Worm (Caenorhabditis elegans) whole organism, young adult: Measurements from ENCODE around the gene tsp-17.

ENCODE experiments used
- let-607 ChIP-seq, 2 experiments: fragments of 200-800 bp in 1 of 2; sonication (Bioruptor generic) in 1 of 2; sonication (generic microtip) in 1 of 2; optimal IDR thresholded peaks; 2 replicates each; lab custom pipeline; 2016 to 2018; ENCODE audit warnings: mild to moderate bottlenecking in 2 of 2, missing compliant biosample characterization in 2 of 2, missing genetic modification characterization in 2 of 2, moderate library complexity in 2 of 2, missing genotype in 1 of 2
- mcd-1 ChIP-seq: fragments of 200-800 bp; sonication (Bioruptor generic); IDR thresholded peaks from 2 replicates; pipeline ENCODE4 v1.3.6; 2022; ENCODE audit warnings: missing genetic modification reagents, missing genetic modification characterization, missing compliant biosample characterization
- pha-4 ChIP-seq: fragments of 150-350 bp; sonication (generic microtip); optimal IDR thresholded peaks from 2 replicates; lab custom pipeline; 2014; ENCODE audit warnings: missing biosample characterization, missing genetic modification reagents, missing genetic modification characterization
- sdz-38 ChIP-seq: sonication (generic microtip); optimal IDR thresholded peaks from 2 replicates; lab custom pipeline; 2016; ENCODE audit warnings: missing genotype, missing genetic modification characterization, missing compliant biosample characterization
- unc-130 ChIP-seq: sonication (generic microtip); optimal IDR thresholded peaks from 2 replicates; lab custom pipeline; 2016; ENCODE audit warnings: missing genetic modification reagents, missing genetic modification characterization, missing compliant biosample characterization
- zim-3 ChIP-seq: sonication (generic microtip); optimal IDR thresholded peaks from 2 replicates; lab custom pipeline; 2017; ENCODE audit warnings: mild to moderate bottlenecking, missing genetic modification characterization, moderate library complexity, missing compliant biosample characterization

DNA sequence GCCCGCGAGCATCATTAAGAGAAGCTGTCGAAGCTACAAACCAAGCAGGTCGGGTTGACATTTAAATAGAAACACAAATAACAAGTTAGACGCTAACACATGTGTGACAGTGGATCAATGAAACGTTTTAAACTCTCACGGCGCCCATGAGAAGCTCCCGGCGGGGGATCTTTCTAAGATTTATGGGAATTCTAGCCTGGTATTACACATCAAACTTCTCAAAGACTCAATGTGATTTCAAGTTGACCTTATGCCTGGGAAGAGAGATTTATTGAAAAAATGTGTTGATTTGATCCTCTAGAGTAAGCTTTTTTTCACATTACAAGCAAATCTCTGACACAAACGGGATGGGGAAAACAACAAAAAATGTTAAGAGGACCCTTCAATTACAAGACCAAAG, 28.8 kb downstream of the tsp-17 start:
- no peak for TF ChIP-seq let-607 (tag; optimal IDR thresholded peaks at IDR 0.05; lab: Kevin White, UChicago)
- no peak for TF ChIP-seq mcd-1
- TF ChIP-seq unc-130 (GFP tag; lab: Kevin White, UChicago), result no peak
- no peak for TF ChIP-seq sdz-38 (tag; lab: Kevin White, UChicago)
- no peak for TF ChIP-seq pha-4 (tag; lab: Kevin White, UChicago)
- TF ChIP-seq zim-3 (tag; lab: Kevin White, UChicago), result no peak
